Worm (Caenorhabditis elegans): ENCODE measurements around the gene F22B7.1.

DNA sequence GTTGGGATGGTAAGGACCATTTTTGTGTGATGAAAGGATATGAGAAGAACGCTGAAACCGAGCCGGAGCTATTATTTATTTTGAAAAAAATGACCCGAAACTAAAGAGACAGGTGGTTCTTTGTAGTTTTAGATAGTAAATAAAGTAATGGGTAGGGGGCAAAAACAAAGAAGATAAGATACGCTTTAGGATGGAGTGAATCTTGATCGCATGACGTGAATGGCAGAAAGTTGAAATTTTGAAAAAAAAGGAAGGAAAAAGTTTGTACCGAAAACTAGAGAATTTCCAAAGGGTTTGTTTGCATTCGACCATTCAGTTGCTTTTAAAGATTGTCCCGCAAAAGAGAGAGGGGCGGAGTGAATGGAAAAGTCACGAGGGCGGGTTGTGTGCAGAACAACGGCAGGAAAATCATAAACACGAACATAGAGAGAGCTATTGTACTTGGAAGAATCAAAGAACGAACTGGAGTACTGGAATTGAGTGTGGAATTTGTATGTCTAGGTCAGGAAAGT is 11.2 kb upstream of the F22B7.1 start, which contains the start of gene F22B7.9:
- no peak for TF ChIP-seq ekl-4 (GFP tag; IDR thresholded peaks at IDR 0.05)
- TF ChIP-seq F49E8.2 (tag; optimal IDR thresholded peaks at IDR 0.05; ENCODE audit: insufficient read depth): no peak

All from whole organism, young adult.